Fruit fly (Drosophila melanogaster) Kc167 (cell line): ENCODE data around the gene Lst8.

Source experiments
- Myc ChIP-seq: fragments of >200 bp; optimal IDR thresholded peaks from 2 replicates; lab custom pipeline; 2017; ENCODE audit warnings: missing external identifiers
- h ChIP-seq: fragments of >200 bp; optimal IDR thresholded peaks from 3 replicates; lab custom pipeline; 2018; ENCODE audit warnings: missing external identifiers
- insv ChIP-seq: fragments of >200 bp; optimal IDR thresholded peaks from 3 replicates; lab custom pipeline; 2018; ENCODE audit warnings: missing external identifiers
- psq ChIP-seq: fragments of >200 bp; optimal IDR thresholded peaks from 2 replicates; lab custom pipeline; 2017; ENCODE audit warnings: missing external identifiers
- ttk ChIP-seq: sonication (Bioruptor generic); optimal IDR thresholded peaks from 2 replicates; lab custom pipeline; 2017; ENCODE audit warnings: missing external identifiers

DNA sequence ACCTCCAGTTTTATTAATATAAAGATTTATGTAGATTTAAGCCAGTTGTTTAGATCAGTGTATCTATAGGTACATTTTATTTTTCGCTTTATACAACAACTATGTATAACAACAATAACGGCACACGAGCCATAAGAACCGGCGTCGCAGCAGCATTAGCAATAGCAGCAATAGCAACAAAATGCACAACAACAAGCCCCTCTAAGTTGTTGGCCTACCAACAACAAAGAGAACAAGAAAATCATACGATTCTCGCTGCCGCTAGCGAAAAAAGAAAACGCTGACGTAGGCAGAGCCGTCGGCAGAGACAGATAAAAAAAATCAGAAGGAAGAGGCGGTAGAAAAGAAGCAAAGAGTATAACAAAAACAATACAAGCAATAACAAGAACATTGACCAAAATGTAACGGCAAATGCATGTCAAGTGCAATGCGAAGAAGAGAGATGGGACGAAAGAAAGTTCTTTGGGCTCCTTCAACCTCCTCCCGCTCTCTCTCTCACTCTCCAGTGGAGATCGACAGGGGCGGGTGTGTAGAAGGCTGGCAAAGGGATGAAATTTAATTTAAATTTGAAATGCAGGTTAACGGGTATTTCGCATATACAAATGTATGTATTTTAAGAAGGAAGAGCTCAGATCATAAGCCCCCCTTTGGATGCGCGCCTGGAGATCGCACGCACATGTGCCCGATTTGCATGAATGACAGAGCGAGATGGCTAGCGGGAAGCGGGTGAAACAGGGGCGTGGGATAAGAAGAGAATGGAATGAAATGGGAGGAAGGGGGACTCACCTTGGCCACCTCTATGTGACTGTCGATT lies 26.9 kb downstream of the Lst8 start:
- TF ChIP-seq ttk: no peak
- no peak for TF ChIP-seq insv (lab: Kevin White, UChicago)
- no peak for TF ChIP-seq psq (lab: Kevin White, UChicago)
- no peak for TF ChIP-seq Myc
- TF ChIP-seq h (lab: Kevin White, UChicago): no peak
